Worm (Caenorhabditis elegans): ENCODE data around the gene brc-1.

- no peak for TF ChIP-seq nhr-76 (tag; optimal IDR thresholded peaks at IDR 0.05)
- TF ChIP-seq mes-2 (tag; optimal IDR thresholded peaks at IDR 0.05; ENCODE audit: poor library complexity, severe bottlenecking): no peak
Measured at ce11 chrIII:3804422-3804821, 58.3 kb downstream of the brc-1 start, which contains the start of gene xbx-5.
